Worm (Caenorhabditis elegans): ENCODE measurements around the gene str-27.

The str-27 gene

ce11 chrV:15704745-15705144 lies 30.9 kb downstream of the str-27 start, which contains the start of gene twk-34:
Gene twk-34 (plus strand): TSS chrV:15704960.
- TF ChIP-seq lin-13 (GFP tag; optimal IDR thresholded peaks at IDR 0.05) = no peak
- TF ChIP-seq nhr-85 (tag) = peak; percentile 29
- no peak for TF ChIP-seq C16A3.4 (tag; optimal IDR thresholded peaks at IDR 0.05)
- TF ChIP-seq lin-14 (GFP tag; optimal IDR thresholded peaks at IDR 0.05) = no peak
- no peak for TF ChIP-seq zip-4 (GFP tag; optimal IDR thresholded peaks at IDR 0.05)
- TF ChIP-seq ceh-8 (GFP tag; optimal IDR thresholded peaks at IDR 0.05) = no peak
- TF ChIP-seq blmp-1 (tag; optimal IDR thresholded peaks at IDR 0.05) = peak; percentile 5
- no peak for TF ChIP-seq egl-13 (tag; optimal IDR thresholded peaks at IDR 0.05)
- TF ChIP-seq pag-3 (tag; optimal IDR thresholded peaks at IDR 0.05; ENCODE audit: borderline replicate concordance, insufficient read depth) = no peak
- no peak for TF ChIP-seq unc-130 (tag; optimal IDR thresholded peaks at IDR 0.05)
- peak in 1 of 6 experiments; percentile 51 for TF ChIP-seq elt-3 (tag; optimal IDR thresholded peaks at IDR 0.05)
- TF ChIP-seq mep-1 (tag; optimal IDR thresholded peaks at IDR 0.05) = no peak
- TF ChIP-seq C04F5.9 (tag; optimal IDR thresholded peaks at IDR 0.05) = no peak
- TF ChIP-seq ces-1 (GFP tag; optimal IDR thresholded peaks at IDR 0.05) = no peak
- no peak for TF ChIP-seq lin-35 (GFP tag; optimal IDR thresholded peaks at IDR 0.05)

ce11 chrV:15702263-15702662 lies 33.4 kb downstream of the str-27 start, which contains the start of gene nhr-53:
Gene nhr-53 (minus strand): TSS chrV:15702363.
- TF ChIP-seq dpl-1 (GFP tag; optimal IDR thresholded peaks at IDR 0.05) (no peak), efl-1 (optimal IDR thresholded peaks at IDR 0.05) (no peak), efl-1 (GFP tag; optimal IDR thresholded peaks at IDR 0.05 in 1 of 2) (peak in 1 of 2 experiments; percentile 30)

- TF ChIP-seq nhr-76 (tag; optimal IDR thresholded peaks at IDR 0.05) (no peak), unc-86 (tag; optimal IDR thresholded peaks at IDR 0.05) (no peak), irx-1 (tag; optimal IDR thresholded peaks at IDR 0.05) (no peak), nhr-19 (GFP tag; conservative IDR thresholded peaks at IDR 0.05) (no peak), lin-14 (GFP tag; optimal IDR thresholded peaks at IDR 0.05) (no peak)
Observed at ce11 chrV:15699799-15700198, 35.8 kb downstream of the str-27 start, which contains the start of gene nhr-199. Gene nhr-199 (minus strand): TSS chrV:15699899.

- TF ChIP-seq zag-1 (tag; optimal IDR thresholded peaks at IDR 0.05) (no peak), Y116A8C.19 (tag; optimal IDR thresholded peaks at IDR 0.05; ENCODE audit: borderline replicate concordance) (no peak), fkh-8 (tag; optimal IDR thresholded peaks at IDR 0.05) (no peak), nhr-47 (tag; optimal IDR thresholded peaks at IDR 0.05) (no peak)
Observed at ce11 chrV:15698099-15698498, 37.5 kb downstream of the str-27 start, which contains the start of gene srx-29. Gene srx-29 (minus strand): TSS chrV:15698199.

ce11 chrV:15693682-15694081 lies 41.9 kb downstream of the str-27 start, which contains the start of gene nhr-198:
Gene nhr-198 (plus strand): TSS chrV:15693994.
- TF ChIP-seq pag-3 (tag; optimal IDR thresholded peaks at IDR 0.05; ENCODE audit: borderline replicate concordance, insufficient read depth) (no peak), tbx-2 (tag; optimal IDR thresholded peaks at IDR 0.05) (no peak), sox-4 (tag; optimal IDR thresholded peaks at IDR 0.05) (peak; percentile 28), nhr-71 (tag; optimal IDR thresholded peaks at IDR 0.05) (peak; percentile 29), fkh-8 (tag; optimal IDR thresholded peaks at IDR 0.05) (peak; percentile 79), dsc-1 (tag; optimal IDR thresholded peaks at IDR 0.05) (peak; percentile 55)

ce11 chrV:15689952-15690351 lies 45.7 kb downstream of the str-27 start, which contains the start of gene nhr-268:
Gene nhr-268 (plus strand): TSS chrV:15690252.
- no peak for TF ChIP-seq C04F5.9 (tag; optimal IDR thresholded peaks at IDR 0.05)
- TF ChIP-seq ceh-82 (tag; optimal IDR thresholded peaks at IDR 0.05) = no peak
- no peak for TF ChIP-seq fos-1 (tag; optimal IDR thresholded peaks at IDR 0.05)
- no peak for TF ChIP-seq tbx-2 (tag; optimal IDR thresholded peaks at IDR 0.05)
- TF ChIP-seq F16B12.6 (tag; optimal IDR thresholded peaks at IDR 0.05) = no peak
- TF ChIP-seq nhr-28 (tag; optimal IDR thresholded peaks at IDR 0.05) = no peak
- TF ChIP-seq ceh-63 (GFP tag; optimal IDR thresholded peaks at IDR 0.05) = no peak
- no peak for TF ChIP-seq nhr-20 (tag; optimal IDR thresholded peaks at IDR 0.05)
- no peak for TF ChIP-seq elt-3 (tag; optimal IDR thresholded peaks at IDR 0.05)
- TF ChIP-seq blmp-1 (tag; optimal IDR thresholded peaks at IDR 0.05) = no peak
- TF ChIP-seq nhr-77 (tag; optimal IDR thresholded peaks at IDR 0.05) = no peak
- no peak for TF ChIP-seq lin-13 (GFP tag; optimal IDR thresholded peaks at IDR 0.05)
